Worm (Caenorhabditis elegans) whole organism, L4/young adult: ENCODE data around the gene lpr-6.

Source experiments
- dao-5 ChIP-seq: sonication (generic microtip); optimal IDR thresholded peaks from 2 replicates; lab custom pipeline; 2016; ENCODE audit warnings: missing genotype, missing genetic modification characterization, moderate library complexity, missing compliant biosample characterization
- him-1 ChIP-seq: sonication (generic microtip); optimal IDR thresholded peaks from 2 replicates; lab custom pipeline; 2016; ENCODE audit warnings: missing genotype, missing genetic modification reagents, missing genetic modification characterization, missing compliant biosample characterization

- no peak for TF ChIP-seq him-1
- no peak for TF ChIP-seq dao-5 (tag; lab: Kevin White, UChicago)
These were observed 12.9 kb downstream of the lpr-6 start for ce11 chrX:11072701-11073100.
